Worm (Caenorhabditis elegans): ENCODE results near the gene T25F10.4.

ce11 chrV:6780676-6781075, 18.4 kb upstream of the T25F10.4 start:
- TF ChIP-seq skn-1 (tag; optimal IDR thresholded peaks at IDR 0.05), result no peak
- no peak for TF ChIP-seq blmp-1 (tag; optimal IDR thresholded peaks at IDR 0.05; ENCODE audit: insufficient read depth)
- TF ChIP-seq aly-2 (tag; optimal IDR thresholded peaks at IDR 0.05), result no peak
- TF ChIP-seq ceh-82 (tag; optimal IDR thresholded peaks at IDR 0.05), result no peak
- TF ChIP-seq ztf-4 (tag; optimal IDR thresholded peaks at IDR 0.05), result no peak
- no peak for TF ChIP-seq nhr-6 (tag; optimal IDR thresholded peaks at IDR 0.05)
- TF ChIP-seq lin-39 (tag; optimal IDR thresholded peaks at IDR 0.05), result no peak
- TF ChIP-seq unc-39 (tag; optimal IDR thresholded peaks at IDR 0.05), result no peak
- TF ChIP-seq lin-11 (tag; optimal IDR thresholded peaks at IDR 0.05), result no peak
- no peak for TF ChIP-seq nhr-11 (tag; optimal IDR thresholded peaks at IDR 0.05)
- TF ChIP-seq ceh-16 (tag; optimal IDR thresholded peaks at IDR 0.05), result no peak
- TF ChIP-seq egl-27 (tag; optimal IDR thresholded peaks at IDR 0.05), result no peak
- no peak for TF ChIP-seq nhr-12 (tag; optimal IDR thresholded peaks at IDR 0.05)
- TF ChIP-seq snpc-4 (tag; optimal IDR thresholded peaks at IDR 0.05), result no peak

Data from whole organism, L2 larva.